Fruit fly (Drosophila melanogaster) whole organism, wandering third instar larva: Measurements from ENCODE around the gene CG7443.

Source experiments
- Abd-B ChIP-seq: fragments of >200 bp; optimal IDR thresholded peaks from 2 replicates; lab custom pipeline; 2017; ENCODE audit warnings: missing biosample characterization, missing genetic modification characterization
- CG32264 ChIP-seq: fragments of 200-800 bp; sonication (Bioruptor generic); optimal IDR thresholded peaks from 2 replicates; lab custom pipeline; 2016; ENCODE audit warnings: missing biosample characterization, missing genetic modification characterization
- CG9705 ChIP-seq: fragments of 200-800 bp; sonication (Bioruptor generic); optimal IDR thresholded peaks from 2 replicates; lab custom pipeline; 2018; ENCODE audit warnings: missing biosample characterization, mild to moderate bottlenecking, missing genetic modification characterization
- CrebA ChIP-seq: fragments of 200-800 bp; sonication (Bioruptor generic); optimal IDR thresholded peaks from 2 replicates; lab custom pipeline; 2016; ENCODE audit warnings: missing biosample characterization, mild to moderate bottlenecking, missing genetic modification characterization, borderline replicate concordance
- Dfd ChIP-seq: fragments of >200 bp; optimal IDR thresholded peaks from 2 replicates; lab custom pipeline; 2017; ENCODE audit warnings: missing biosample characterization, missing genetic modification characterization
- Dif ChIP-seq: fragments of 200-275, 200-300 bp; sonication (Bioruptor generic); optimal IDR thresholded peaks from 2 replicates; lab custom pipeline; 2018; ENCODE audit warnings: missing biosample characterization, missing genetic modification characterization; ENCODE audit not compliant: partially characterized antibody
- GATAd ChIP-seq: sonication (Bioruptor generic); optimal IDR thresholded peaks from 2 replicates; lab custom pipeline; 2016; ENCODE audit warnings: missing biosample characterization, missing genetic modification characterization
- HLH106 ChIP-seq: fragments of 200-800 bp; optimal IDR thresholded peaks from 3 replicates; lab custom pipeline; 2019; ENCODE audit warnings: missing biosample characterization, mild to moderate bottlenecking, missing genetic modification characterization, moderate library complexity
- Hnf4 ChIP-seq: fragments of 200-800 bp; sonication (Bioruptor generic); optimal IDR thresholded peaks from 2 replicates; lab custom pipeline; 2016; ENCODE audit warnings: missing biosample characterization, mild to moderate bottlenecking, missing genetic modification characterization
- Hr78 ChIP-seq: fragments of >200 bp; optimal IDR thresholded peaks from 2 replicates; lab custom pipeline; 2017; ENCODE audit warnings: missing biosample characterization, missing genetic modification characterization
- Hr83 ChIP-seq: fragments of 200-300 bp; sonication (Bioruptor generic); optimal IDR thresholded peaks from 2 replicates; lab custom pipeline; 2016; ENCODE audit warnings: missing biosample characterization, mild to moderate bottlenecking, missing genetic modification characterization, moderate library complexity; ENCODE audit not compliant: poor library complexity, severe bottlenecking
- Jra ChIP-seq: sonication (Bioruptor generic); optimal IDR thresholded peaks from 2 replicates; lab custom pipeline; 2016; ENCODE audit warnings: missing biosample characterization, missing genetic modification characterization
- Mio ChIP-seq: sonication (Bioruptor generic); optimal IDR thresholded peaks from 2 replicates; lab custom pipeline; 2016; ENCODE audit warnings: missing biosample characterization, missing genetic modification characterization
- Myc ChIP-seq: fragments of >200 bp; optimal IDR thresholded peaks from 2 replicates; lab custom pipeline; 2017
- N ChIP-seq: fragments of >200 bp; optimal IDR thresholded peaks from 2 replicates; lab custom pipeline; 2018; ENCODE audit warnings: missing biosample characterization, missing external identifiers, missing genetic modification characterization
- OdsH ChIP-seq: fragments of 200-800 bp; sonication (Bioruptor generic); optimal IDR thresholded peaks from 2 replicates; lab custom pipeline; 2016; ENCODE audit warnings: missing biosample characterization, mild to moderate bottlenecking, missing genetic modification characterization
- Rel ChIP-seq, 2 experiments: fragments of 200-800 bp; sonication (Bioruptor generic) in 1 of 2; optimal IDR thresholded peaks; 2 replicates in 1 of 2; 3 replicates in 1 of 2; lab custom pipeline; 2016 to 2019; ENCODE audit warnings: mild to moderate bottlenecking in 2 of 2, missing biosample characterization in 2 of 2, missing genetic modification characterization in 2 of 2, moderate library complexity in 1 of 2
- Sp1 ChIP-seq: fragments of 200-800 bp; sonication (Bioruptor generic); optimal IDR thresholded peaks from 3 replicates; lab custom pipeline; 2019; ENCODE audit warnings: missing biosample characterization, mild to moderate bottlenecking, missing genetic modification characterization, moderate library complexity
- Vsx2 ChIP-seq: fragments of 200-300, 225-300 bp; sonication (Bioruptor generic); optimal IDR thresholded peaks from 2 replicates; lab custom pipeline; 2018; ENCODE audit warnings: missing biosample characterization, missing genetic modification characterization; ENCODE audit not compliant: partially characterized antibody
- brk ChIP-seq: fragments of 200-800 bp; sonication (Bioruptor generic); optimal IDR thresholded peaks from 2 replicates; lab custom pipeline; 2016; ENCODE audit warnings: missing biosample characterization, mild to moderate bottlenecking, missing genetic modification characterization
- dl ChIP-seq, 2 experiments: fragments of 175-275, 200-275 bp in 1 of 2; fragments of 200-275 bp in 1 of 2; sonication (Bioruptor generic); optimal IDR thresholded peaks; lab custom pipeline; 2018; ENCODE audit warnings: mild to moderate bottlenecking in 2 of 2, missing biosample characterization in 2 of 2, missing genetic modification characterization in 2 of 2, moderate library complexity in 2 of 2; ENCODE audit not compliant: partially characterized antibody in 2 of 2, insufficient read depth in 1 of 2
- dmrt93B ChIP-seq: fragments of 200-800 bp; sonication (Bioruptor generic); optimal IDR thresholded peaks from 2 replicates; lab custom pipeline; 2018; ENCODE audit warnings: missing biosample characterization, mild to moderate bottlenecking, missing genetic modification characterization
- dsf ChIP-seq: sonication (Bioruptor generic); optimal IDR thresholded peaks from 2 replicates; lab custom pipeline; 2016; ENCODE audit warnings: missing biosample characterization, missing genetic modification characterization, borderline replicate concordance
- ey ChIP-seq: fragments of 200-800 bp; sonication (Bioruptor generic); optimal IDR thresholded peaks from 2 replicates; lab custom pipeline; 2016; ENCODE audit warnings: missing biosample characterization, missing genetic modification characterization
- foxo ChIP-seq, 2 experiments: fragments of 200-800 bp; sonication (Bioruptor generic); optimal IDR thresholded peaks; 2 replicates in 1 of 2; 3 replicates in 1 of 2; lab custom pipeline; 2016 to 2017; ENCODE audit warnings: missing biosample characterization in 2 of 2, missing genetic modification characterization in 2 of 2
- fru ChIP-seq: fragments of 200-800 bp; sonication (Bioruptor generic); optimal IDR thresholded peaks from 3 replicates; lab custom pipeline; 2016; ENCODE audit warnings: missing biosample characterization, mild to moderate bottlenecking, missing genetic modification characterization
- h ChIP-seq: fragments of 200-800 bp; sonication (Bioruptor generic); optimal IDR thresholded peaks from 3 replicates; lab custom pipeline; 2016; ENCODE audit warnings: missing biosample characterization, mild to moderate bottlenecking, missing genetic modification characterization
- jim ChIP-seq: fragments of 175-275, 200-325 bp; sonication (Bioruptor generic); optimal IDR thresholded peaks from 2 replicates; lab custom pipeline; 2016; ENCODE audit warnings: missing biosample characterization, mild to moderate bottlenecking, missing genetic modification characterization
- lola ChIP-seq: fragments of >200 bp; optimal IDR thresholded peaks from 2 replicates; lab custom pipeline; 2017; ENCODE audit warnings: missing biosample characterization, missing genetic modification characterization
- pan ChIP-seq: fragments of >200 bp; optimal IDR thresholded peaks from 2 replicates; lab custom pipeline; 2017
- psq ChIP-seq: fragments of 200-800 bp; sonication (Bioruptor generic); optimal IDR thresholded peaks from 3 replicates; lab custom pipeline; 2017; ENCODE audit warnings: missing biosample characterization, mild to moderate bottlenecking, missing genetic modification characterization, moderate library complexity
- rgr ChIP-seq: fragments of 200-800 bp; sonication (Bioruptor generic); optimal IDR thresholded peaks from 3 replicates; lab custom pipeline; 2016; ENCODE audit warnings: missing biosample characterization, mild to moderate bottlenecking, missing genetic modification characterization
- sage ChIP-seq: fragments of 200-800 bp; sonication (Bioruptor generic); optimal IDR thresholded peaks from 2 replicates; lab custom pipeline; 2016; ENCODE audit warnings: missing biosample characterization, mild to moderate bottlenecking, missing genetic modification characterization
- sv ChIP-seq: fragments of 200-800 bp; sonication (Bioruptor generic); optimal IDR thresholded peaks from 3 replicates; lab custom pipeline; 2016; ENCODE audit warnings: missing biosample characterization, missing genetic modification characterization
- tai ChIP-seq: sonication (Bioruptor generic); optimal IDR thresholded peaks from 2 replicates; lab custom pipeline; 2016; ENCODE audit warnings: missing biosample characterization, missing genetic modification characterization
- usp ChIP-seq: fragments of >200 bp; optimal IDR thresholded peaks from 2 replicates; lab custom pipeline; 2017; ENCODE audit warnings: missing biosample characterization, missing genetic modification characterization
- woc ChIP-seq: sonication (Bioruptor generic); optimal IDR thresholded peaks from 2 replicates; lab custom pipeline; 2016; ENCODE audit warnings: missing biosample characterization, mild to moderate bottlenecking, missing genetic modification characterization

The CG7443 gene

dm6 chr3R:8292034-8292433 lies 32.1 kb upstream of the CG7443 start, which contains the start of gene CG31463:
TSS of gene CG31463 (plus strand) at chr3R:8292335.
- no peak for TF ChIP-seq foxo (GFP tag; optimal IDR thresholded peaks at IDR 0.05; lab: Kevin White, UChicago)
- TF ChIP-seq Sp1: no peak
- no peak for TF ChIP-seq Jra (GFP tag; lab: Kevin White, UChicago)
- TF ChIP-seq Dif: no peak
- TF ChIP-seq CG32264: no peak
- no peak for TF ChIP-seq Hr78
- TF ChIP-seq Hr83 (GFP tag; lab: Kevin White, UChicago): no peak
- no peak for TF ChIP-seq woc (GFP tag; lab: Kevin White, UChicago)
- no peak for TF ChIP-seq h
- TF ChIP-seq Dfd (GFP tag; lab: Kevin White, UChicago): no peak
- TF ChIP-seq Myc (lab: Kevin White, UChicago): no peak

dm6 chr3R:8300928-8301752 lies 23.0 kb upstream of the CG7443 start, which contains the start of the genes CG9626 and mRpL1:
TSS of gene CG9626 (minus strand) at chr3R:8300978.
TSS of gene mRpL1 (plus strand) at chr3R:8301440.
- TF ChIP-seq sv (GFP tag; lab: Kevin White, UChicago) (no peak), N (GFP tag; lab: Kevin White, UChicago) (no peak), CG32264 (no peak), Vsx2 (GFP tag; lab: Kevin White, UChicago) (no peak), Rel (GFP tag; optimal IDR thresholded peaks at IDR 0.05; lab: Kevin White, UChicago) (no peak), Rel (tag; optimal IDR thresholded peaks at IDR 0.05; lab: Kevin White, UChicago) (no peak), Myc (lab: Kevin White, UChicago) (peak; percentile 18), fru (GFP tag; lab: Kevin White, UChicago) (peak; percentile 98), psq (GFP tag; lab: Kevin White, UChicago) (no peak), OdsH (GFP tag; lab: Kevin White, UChicago) (no peak), lola (GFP tag; lab: Kevin White, UChicago) (no peak)

- TF ChIP-seq dmrt93B (GFP tag; lab: Kevin White, UChicago) (no peak), Jra (GFP tag; lab: Kevin White, UChicago) (no peak), Dif (peak; percentile 44), Hnf4 (no peak), jim (GFP tag; lab: Kevin White, UChicago) (no peak), HLH106 (peak; percentile 21), CG9705 (GFP tag; lab: Kevin White, UChicago) (peak; percentile 20), N (GFP tag; lab: Kevin White, UChicago) (no peak), OdsH (GFP tag; lab: Kevin White, UChicago) (no peak), pan (lab: Kevin White, UChicago) (no peak), Myc (lab: Kevin White, UChicago) (no peak)
Measured at dm6 chr3R:8303848-8304247, 20.3 kb upstream of the CG7443 start, which contains the start of gene nac. TSS of gene nac (minus strand) at chr3R:8304023.

- TF ChIP-seq Jra (GFP tag; lab: Kevin White, UChicago) (no peak), Hr78 (no peak), HLH106 (peak; percentile 33), jim (GFP tag; lab: Kevin White, UChicago) (no peak), h (no peak), ey (GFP tag; lab: Kevin White, UChicago) (peak; percentile 39), Mio (no peak), sage (GFP tag; lab: Kevin White, UChicago) (no peak), usp (GFP tag; lab: Kevin White, UChicago) (no peak), brk (GFP tag; lab: Kevin White, UChicago) (no peak), pan (lab: Kevin White, UChicago) (no peak), dl (GFP tag; optimal IDR thresholded peaks at IDR 0.05; lab: Kevin White, UChicago; ENCODE audit: insufficient read depth in 1 of 2, partially characterized antibody in 2 of 2) (no peak), rgr (GFP tag; lab: Kevin White, UChicago) (no peak), Rel (GFP tag; optimal IDR thresholded peaks at IDR 0.05; lab: Kevin White, UChicago) (no peak), Rel (tag; optimal IDR thresholded peaks at IDR 0.05; lab: Kevin White, UChicago) (peak; percentile 91), fru (GFP tag; lab: Kevin White, UChicago) (no peak), Sp1 (no peak), CG32264 (no peak), woc (GFP tag; lab: Kevin White, UChicago) (no peak), Dfd (GFP tag; lab: Kevin White, UChicago) (no peak), GATAd (GFP tag; lab: Kevin White, UChicago) (no peak), Abd-B (GFP tag; lab: Kevin White, UChicago) (no peak), lola (GFP tag; lab: Kevin White, UChicago) (no peak), dsf (GFP tag; lab: Kevin White, UChicago) (no peak), Hnf4 (no peak), Myc (lab: Kevin White, UChicago) (no peak), foxo (GFP tag; optimal IDR thresholded peaks at IDR 0.05; lab: Kevin White, UChicago) (peak in 1 of 2 experiments; percentile 45), sv (GFP tag; lab: Kevin White, UChicago) (no peak), dmrt93B (GFP tag; lab: Kevin White, UChicago) (no peak), Vsx2 (GFP tag; lab: Kevin White, UChicago) (no peak), CrebA (GFP tag; lab: Kevin White, UChicago) (no peak), CG9705 (GFP tag; lab: Kevin White, UChicago) (no peak), OdsH (GFP tag; lab: Kevin White, UChicago) (peak; percentile 36), tai (GFP tag; lab: Kevin White, UChicago) (no peak), Hr83 (GFP tag; lab: Kevin White, UChicago) (no peak), N (GFP tag; lab: Kevin White, UChicago) (no peak)
Measured at dm6 chr3R:8305110-8305509, 19.0 kb upstream of the CG7443 start, which contains the start of gene Sgt1. TSS of gene Sgt1 (minus strand) at chr3R:8305274.
